Worm (Caenorhabditis elegans) whole organism, L2 larva: ENCODE results near the gene twk-34.

Source experiments
- F13H6.1 ChIP-seq: sonication (generic microtip); optimal IDR thresholded peaks from 2 replicates; lab custom pipeline; 2016; ENCODE audit warnings: missing genetic modification characterization, missing compliant biosample characterization
- aly-2 ChIP-seq: fragments of 150-350 bp; optimal IDR thresholded peaks from 2 replicates; lab custom pipeline; 2014; ENCODE audit warnings: missing biosample characterization, missing genetic modification characterization
- dmd-4 ChIP-seq: sonication (generic microtip); optimal IDR thresholded peaks from 2 replicates; lab custom pipeline; 2017; ENCODE audit warnings: missing biosample characterization, missing genetic modification characterization
- egl-27 ChIP-seq: sonication (generic microtip); optimal IDR thresholded peaks from 3 replicates; lab custom pipeline; 2017; ENCODE audit warnings: missing biosample characterization, missing genetic modification reagents, missing genetic modification characterization
- elt-1 ChIP-seq: fragments of 150-350 bp; optimal IDR thresholded peaks from 2 replicates; lab custom pipeline; 2014; ENCODE audit warnings: missing biosample characterization, missing genetic modification characterization
- lin-39 ChIP-seq: fragments of 150-350 bp; optimal IDR thresholded peaks from 2 replicates; lab custom pipeline; 2014; ENCODE audit warnings: missing biosample characterization, missing genetic modification reagents, missing genetic modification characterization
- lsy-2 ChIP-seq, 2 experiments: fragments of 150-350 bp in 1 of 2; sonication (generic microtip) in 1 of 2; optimal IDR thresholded peaks; 2 replicates each; lab custom pipeline; 2014 to 2017; ENCODE audit warnings: missing biosample characterization in 2 of 2, missing genetic modification characterization in 2 of 2
- nhr-12 ChIP-seq: fragments of 150-350 bp; optimal IDR thresholded peaks from 2 replicates; lab custom pipeline; 2014; ENCODE audit warnings: missing biosample characterization, missing genetic modification characterization
- peb-1 ChIP-seq: fragments of 150-350 bp; optimal IDR thresholded peaks from 2 replicates; lab custom pipeline; 2014; ENCODE audit warnings: missing biosample characterization, missing genetic modification characterization
- sma-9 ChIP-seq, 2 experiments: fragments of 150-350 bp in 1 of 2; sonication (generic microtip) in 1 of 2; optimal IDR thresholded peaks; 2 replicates each; lab custom pipeline; 2014 to 2016; ENCODE audit warnings: missing genetic modification characterization in 2 of 2, mild to moderate bottlenecking in 1 of 2, missing biosample characterization in 1 of 2, missing compliant biosample characterization in 1 of 2, missing genetic modification reagents in 1 of 2, moderate library complexity in 1 of 2
- unc-39 ChIP-seq: fragments of 150-350 bp; optimal IDR thresholded peaks from 2 replicates; lab custom pipeline; 2014; ENCODE audit warnings: missing biosample characterization, missing genetic modification characterization

DNA sequence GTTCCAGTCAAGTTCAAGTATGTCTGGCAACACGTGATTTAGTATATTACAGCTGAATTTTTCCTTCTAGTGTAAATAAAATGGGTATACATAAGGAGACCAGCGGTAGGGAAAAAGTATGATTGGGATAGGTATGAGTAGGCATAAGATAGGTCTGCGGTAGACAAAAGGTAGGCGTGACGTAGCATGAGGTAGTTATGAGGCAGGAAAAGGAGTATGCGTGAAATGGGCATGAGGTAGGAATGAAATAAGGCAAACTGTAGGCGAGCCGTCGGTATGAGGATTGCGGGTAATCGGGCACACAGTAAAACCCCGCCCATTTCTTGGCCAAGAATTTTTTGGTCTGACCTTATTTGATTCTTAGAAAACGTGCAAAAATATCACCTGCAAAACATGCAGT is 16.7 kb downstream of the twk-34 start:
- TF ChIP-seq dmd-4 (tag; lab: Kevin White, UChicago): no peak
- no peak for TF ChIP-seq lin-39 (tag; lab: Kevin White, UChicago)
- TF ChIP-seq lsy-2 (tag; optimal IDR thresholded peaks at IDR 0.05; lab: Kevin White, UChicago): no peak
- TF ChIP-seq elt-1 (tag; lab: Kevin White, UChicago): no peak
- no peak for TF ChIP-seq peb-1
- no peak for TF ChIP-seq egl-27
- no peak for TF ChIP-seq unc-39 (tag; lab: Kevin White, UChicago)
- no peak for TF ChIP-seq aly-2 (tag; lab: Kevin White, UChicago)
- TF ChIP-seq sma-9 (GFP tag; optimal IDR thresholded peaks at IDR 0.05; lab: Kevin White, UChicago): no peak
- no peak for TF ChIP-seq sma-9 (tag; optimal IDR thresholded peaks at IDR 0.05; lab: Kevin White, UChicago)
- no peak for TF ChIP-seq F13H6.1 (tag; lab: Kevin White, UChicago)
- TF ChIP-seq nhr-12 (tag; lab: Kevin White, UChicago): no peak
